Worm (Caenorhabditis elegans) whole organism, L4 larva: ENCODE data around the gene F09G8.7.

Source experiments
- F26F4.8 ChIP-seq: fragments of 200-800 bp; sonication (Bioruptor generic); conservative IDR thresholded peaks from 2 replicates; pipeline ENCODE4 v1.3.6; 2022; ENCODE audit warnings: missing genetic modification characterization, missing compliant biosample characterization
- F49E8.2 ChIP-seq: sonication (generic microtip); optimal IDR thresholded peaks from 2 replicates; lab custom pipeline; 2016; ENCODE audit warnings: missing compliant biosample characterization, mild to moderate bottlenecking, missing genetic modification characterization, borderline replicate concordance
- R02D3.7 ChIP-seq: fragments of 150-350 bp; sonication (generic microtip); optimal IDR thresholded peaks from 3 replicates; lab custom pipeline; 2014; ENCODE audit warnings: missing biosample characterization, missing genetic modification characterization
- Y48G9A.11 ChIP-seq: fragments of 200-800 bp; sonication (Bioruptor generic); IDR thresholded peaks from 2 replicates; pipeline ENCODE4 v1.3.6; 2022; ENCODE audit warnings: missing genetic modification reagents, missing genetic modification characterization, missing compliant biosample characterization
- Y5F2A.4 ChIP-seq: fragments of 200-800 bp; sonication (Bioruptor generic); optimal IDR thresholded peaks from 2 replicates; lab custom pipeline; 2018; ENCODE audit warnings: mild to moderate bottlenecking, missing genetic modification characterization, missing compliant biosample characterization
- ZK337.2 ChIP-seq: fragments of 200-800 bp; sonication (Bioruptor generic); IDR thresholded peaks from 2 replicates; pipeline ENCODE4 v1.3.6; 2022; ENCODE audit warnings: missing genetic modification reagents, missing genetic modification characterization, missing compliant biosample characterization
- aha-1 ChIP-seq: fragments of 150-350 bp; peaks from one replicate; lab custom pipeline; 2014; ENCODE audit warnings: missing biosample characterization, missing genetic modification characterization
- aly-2 ChIP-seq: sonication (generic microtip); optimal IDR thresholded peaks from 2 replicates; lab custom pipeline; 2018; ENCODE audit warnings: missing biosample characterization, missing genetic modification characterization
- ces-1 ChIP-seq: fragments of 150-350 bp; sonication (generic microtip); optimal IDR thresholded peaks from 4 replicates; lab custom pipeline; 2014; ENCODE audit warnings: missing biosample characterization, missing genetic modification reagents, missing genetic modification characterization
- cey-2 ChIP-seq: sonication (generic microtip); optimal IDR thresholded peaks from 3 replicates; lab custom pipeline; 2017; ENCODE audit warnings: missing genetic modification characterization, mild to moderate bottlenecking, missing compliant biosample characterization, antibody characterized with exemption, borderline replicate concordance; ENCODE audit not compliant: insufficient read depth
- ctbp-1 ChIP-seq: fragments of 200-800 bp; sonication (Bioruptor generic); IDR thresholded peaks from 2 replicates; pipeline ENCODE4 v1.3.6; 2022; ENCODE audit warnings: missing genetic modification reagents, missing genetic modification characterization, missing compliant biosample characterization
- daf-12 ChIP-seq: fragments of 150-350 bp; optimal IDR thresholded peaks from 2 replicates; lab custom pipeline; 2014; ENCODE audit warnings: missing biosample characterization, missing genetic modification reagents, missing genetic modification characterization
- dmd-9 ChIP-seq: fragments of 200-800 bp; sonication (Bioruptor generic); IDR thresholded peaks from 2 replicates; pipeline ENCODE4 v1.3.6; 2022; ENCODE audit warnings: missing genetic modification reagents, missing genetic modification characterization, missing compliant biosample characterization
- dpl-1 ChIP-seq: fragments of 150-350 bp; optimal IDR thresholded peaks from 2 replicates; lab custom pipeline; 2014; ENCODE audit warnings: missing biosample characterization, missing genetic modification reagents, missing genetic modification characterization
- dve-1 ChIP-seq: sonication (generic microtip); optimal IDR thresholded peaks from 2 replicates; lab custom pipeline; 2017; ENCODE audit warnings: antibody characterized with exemption, mild to moderate bottlenecking, missing genetic modification characterization, missing compliant biosample characterization; ENCODE audit not compliant: insufficient read depth
- egl-27 ChIP-seq: sonication (generic microtip); optimal IDR thresholded peaks from 3 replicates; lab custom pipeline; 2017; ENCODE audit warnings: missing biosample characterization, missing genetic modification reagents, missing genetic modification characterization
- hlh-11 ChIP-seq: fragments of 200-800 bp; sonication (Bioruptor generic); optimal IDR thresholded peaks from 2 replicates; lab custom pipeline; 2018; ENCODE audit warnings: mild to moderate bottlenecking, missing genetic modification characterization, missing compliant biosample characterization
- lin-13 ChIP-seq: fragments of 150-350 bp; optimal IDR thresholded peaks from 2 replicates; lab custom pipeline; 2014; ENCODE audit warnings: missing biosample characterization, missing genetic modification reagents, missing genetic modification characterization
- lin-15B ChIP-seq: fragments of 150-350 bp; sonication (generic microtip); optimal IDR thresholded peaks from 3 replicates; lab custom pipeline; 2014; ENCODE audit warnings: missing biosample characterization, missing genetic modification characterization
- lin-29 ChIP-seq: fragments of 200-800 bp; sonication (Bioruptor generic); IDR thresholded peaks from 2 replicates; pipeline ENCODE4 v1.3.6; 2022; ENCODE audit warnings: missing genetic modification reagents, missing genetic modification characterization, missing compliant biosample characterization
- lin-38 ChIP-seq: fragments of 200-800 bp; sonication (Bioruptor generic); IDR thresholded peaks from 2 replicates; pipeline ENCODE4 v1.3.6; 2022; ENCODE audit warnings: missing genetic modification reagents, missing genetic modification characterization, missing compliant biosample characterization
- lsy-2 ChIP-seq, 2 experiments: fragments of 150-350 bp in 1 of 2; sonication (generic microtip) in 1 of 2; optimal IDR thresholded peaks; 2 replicates each; lab custom pipeline; 2014 to 2017; ENCODE audit warnings: missing biosample characterization in 2 of 2, missing genetic modification characterization in 2 of 2
- madf-5 ChIP-seq, 2 experiments: fragments of 200-800 bp; sonication (Bioruptor generic); IDR thresholded peaks; 2 replicates each; pipeline ENCODE4 v1.3.6; 2022; ENCODE audit warnings: missing compliant biosample characterization in 2 of 2, missing genetic modification characterization in 2 of 2
- mep-1 ChIP-seq: fragments of 150-350 bp; sonication (generic microtip); optimal IDR thresholded peaks from 3 replicates; lab custom pipeline; 2014; ENCODE audit warnings: missing biosample characterization, missing genetic modification characterization
- mes-2 ChIP-seq: sonication (generic microtip); optimal IDR thresholded peaks from 2 replicates; lab custom pipeline; 2016; ENCODE audit warnings: missing genotype, mild to moderate bottlenecking, missing genetic modification characterization, missing compliant biosample characterization; ENCODE audit not compliant: poor library complexity, severe bottlenecking
- mxl-2 ChIP-seq: fragments of 200-800 bp; sonication (Bioruptor generic); conservative IDR thresholded peaks from 2 replicates; pipeline ENCODE4 v1.3.6; 2022; ENCODE audit warnings: missing genetic modification reagents, missing genetic modification characterization, missing compliant biosample characterization
- mxl-3 ChIP-seq: fragments of 200-800 bp; sonication (Bioruptor generic); optimal IDR thresholded peaks from 2 replicates; lab custom pipeline; 2018; ENCODE audit warnings: mild to moderate bottlenecking, missing genetic modification characterization, missing compliant biosample characterization
- nhr-25 ChIP-seq: sonication (generic microtip); optimal IDR thresholded peaks from 2 replicates; lab custom pipeline; 2017; ENCODE audit warnings: missing genetic modification characterization, mild to moderate bottlenecking, missing compliant biosample characterization, antibody characterized with exemption, moderate library complexity, borderline replicate concordance; ENCODE audit not compliant: insufficient read depth
- nhr-41 ChIP-seq: fragments of 200-800 bp; sonication (Bioruptor generic); IDR thresholded peaks from 2 replicates; pipeline ENCODE4 v1.3.6; 2022; ENCODE audit warnings: missing genetic modification reagents, missing genetic modification characterization, missing compliant biosample characterization
- php-3 ChIP-seq: fragments of 200-800 bp; sonication (Bioruptor generic); IDR thresholded peaks from 2 replicates; pipeline ENCODE4 v1.3.6; 2022; ENCODE audit warnings: missing genetic modification reagents, missing genetic modification characterization, missing compliant biosample characterization
- pqm-1 ChIP-seq: sonication (generic microtip); optimal IDR thresholded peaks from 2 replicates; lab custom pipeline; 2017; ENCODE audit warnings: missing biosample characterization, missing genetic modification characterization
- sdz-12 ChIP-seq: fragments of 200-800 bp; sonication (Bioruptor generic); optimal IDR thresholded peaks from 2 replicates; lab custom pipeline; 2018; ENCODE audit warnings: mild to moderate bottlenecking, missing genetic modification characterization, missing compliant biosample characterization
- skn-1 ChIP-seq: fragments of 150-350 bp; optimal IDR thresholded peaks from 2 replicates; lab custom pipeline; 2014; ENCODE audit warnings: missing biosample characterization, missing genetic modification characterization
- snpc-1.2 ChIP-seq: fragments of 200-800 bp; sonication (Bioruptor generic); IDR thresholded peaks from 2 replicates; pipeline ENCODE4 v1.3.6; 2022; ENCODE audit warnings: missing genetic modification reagents, missing genetic modification characterization, missing compliant biosample characterization
- zfp-3 ChIP-seq: fragments of 200-800 bp; sonication (Bioruptor generic); conservative IDR thresholded peaks from 2 replicates; pipeline ENCODE4 v1.3.6; 2022; ENCODE audit warnings: missing genetic modification reagents, missing genetic modification characterization, missing compliant biosample characterization

The F09G8.7 gene

ce11 chrIII:8247051-8247450 lies 21.1 kb downstream of the F09G8.7 start, which contains the start of gene C02F5.13:
C02F5.13 (plus strand) TSS chrIII:8247351.
- TF ChIP-seq lin-29 (GFP tag; lab: Robert Waterston, UW) (no peak), nhr-41 (GFP tag; lab: Robert Waterston, UW) (no peak), dve-1 (no peak), lin-15B (no peak), ZK337.2 (GFP tag; lab: Robert Waterston, UW) (no peak), zfp-3 (no peak), snpc-1.2 (GFP tag; lab: Robert Waterston, UW) (no peak), nhr-25 (tag; lab: Kevin White, UChicago) (no peak), dpl-1 (GFP tag; lab: Kevin White, UChicago) (no peak), cey-2 (tag; lab: Kevin White, UChicago) (no peak), ces-1 (GFP tag; lab: Kevin White, UChicago) (no peak), php-3 (no peak), egl-27 (tag; lab: Kevin White, UChicago) (no peak), aly-2 (tag; lab: Kevin White, UChicago) (no peak), daf-12 (tag; lab: Kevin White, UChicago) (no peak), dmd-9 (GFP tag; lab: Robert Waterston, UW) (no peak)
- TF ChIP-seq, all 104 proteins: peak for 0

- no peak for TF ChIP-seq daf-12 (tag; lab: Kevin White, UChicago)
- no peak for TF ChIP-seq sdz-12 (GFP tag; lab: Kevin White, UChicago)
- no peak for TF ChIP-seq aly-2 (tag; lab: Kevin White, UChicago)
- no peak for TF ChIP-seq ZK337.2 (GFP tag; lab: Robert Waterston, UW)
- TF ChIP-seq F49E8.2 (tag; lab: Kevin White, UChicago) = no peak
- no peak for TF ChIP-seq Y48G9A.11
- TF ChIP-seq ctbp-1 (GFP tag; lab: Robert Waterston, UW) = no peak
- no peak for TF ChIP-seq skn-1 (tag; lab: Kevin White, UChicago)
- TF ChIP-seq lin-13 (GFP tag; lab: Kevin White, UChicago) = no peak
- TF ChIP-seq hlh-11 (tag; lab: Kevin White, UChicago) = no peak
- TF ChIP-seq aha-1 (tag; lab: Kevin White, UChicago) = no peak
- no peak for TF ChIP-seq pqm-1 (tag; lab: Kevin White, UChicago)
- TF ChIP-seq R02D3.7 = no peak
Measured at ce11 chrIII:8245591-8245990, 22.6 kb downstream of the F09G8.7 start, which contains the start of gene C02F5.3. C02F5.3 (plus strand) TSS chrIII:8245891.

DNA sequence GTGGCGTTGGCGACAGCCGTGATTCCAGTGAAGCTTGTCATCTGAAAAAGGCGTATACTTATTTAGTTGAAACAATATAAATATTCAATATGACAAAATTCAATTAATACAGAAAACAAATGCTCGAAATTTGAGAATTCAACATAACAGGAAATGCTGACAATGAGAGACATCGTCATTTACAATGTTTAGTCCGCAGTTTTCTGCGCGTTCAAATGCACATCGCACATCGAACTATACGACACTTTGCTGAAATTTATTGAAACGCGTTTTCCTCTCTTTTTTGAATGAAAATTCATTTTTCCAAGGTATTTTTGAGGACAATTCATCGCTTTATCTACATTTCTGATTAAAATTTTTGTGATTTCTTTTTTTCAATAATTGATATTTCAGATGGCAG lies 24.1 kb downstream of the F09G8.7 start, which contains the start of the genes pbs-6 and cids-1:
Gene pbs-6, minus strand, starts transcription at position 41 of the 400 bp plus-strand sequence.
Gene cids-1, plus strand, starts transcription at position 394 of the 400 bp plus-strand sequence.
- TF ChIP-seq F26F4.8 (GFP tag; lab: Robert Waterston, UW) (no peak), madf-5 (GFP tag; IDR thresholded peaks at IDR 0.05; lab: Robert Waterston, UW) (no peak), mxl-2 (GFP tag; lab: Robert Waterston, UW) (no peak), daf-12 (tag; lab: Kevin White, UChicago) (no peak), dpl-1 (GFP tag; lab: Kevin White, UChicago) (peak; percentile 26), mxl-3 (no peak), Y5F2A.4 (GFP tag; lab: Kevin White, UChicago) (no peak), mep-1 (tag; lab: Kevin White, UChicago) (no peak), mes-2 (tag; lab: Kevin White, UChicago) (peak; percentile 36), lsy-2 (tag; optimal IDR thresholded peaks at IDR 0.05; lab: Kevin White, UChicago) (peak in 1 of 2 experiments; percentile 59), lin-38 (GFP tag; lab: Robert Waterston, UW) (0 out of 2 replicates have a peak, but pooled peaks have one; percentile 14)
- TF ChIP-seq, all 104 proteins: peak for 4
